Worm (Caenorhabditis elegans): ENCODE measurements around the gene svop-1.

Gene svop-1

DNA sequence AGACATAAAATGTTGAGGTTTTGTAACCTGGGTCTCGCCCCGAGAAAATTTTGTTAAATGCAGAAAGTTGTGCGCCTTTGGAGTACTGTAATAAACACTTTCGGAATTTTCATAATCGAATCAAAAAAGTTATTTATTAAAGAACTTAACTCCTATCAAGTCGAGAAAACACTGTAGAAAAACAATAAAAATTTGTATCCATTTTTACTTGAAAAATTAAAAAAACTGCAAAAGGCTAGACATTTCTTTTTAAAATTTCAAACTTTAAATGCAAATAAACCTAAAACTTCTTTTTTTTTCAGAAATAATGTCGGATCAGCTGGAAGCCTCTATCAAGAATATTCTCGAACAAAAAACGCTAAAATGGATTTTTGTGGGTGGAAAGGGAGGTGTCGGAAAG is 9.5 kb upstream of the svop-1 start, which contains the start of gene asna-1:
TSS of gene asna-1 (plus strand) at position 301 of the 400 bp plus-strand sequence.
- TF ChIP-seq cog-1 (tag; optimal IDR thresholded peaks at IDR 0.05) (no peak), T22C8.4 (GFP tag; IDR thresholded peaks at IDR 0.05) (no peak), ztf-23 (GFP tag; IDR thresholded peaks at IDR 0.05) (no peak), med-1 (GFP tag; optimal IDR thresholded peaks at IDR 0.05; ENCODE audit: insufficient read depth) (no peak), flt-1 (GFP tag; IDR thresholded peaks at IDR 0.05) (no peak), ref-1 (GFP tag; conservative IDR thresholded peaks at IDR 0.05) (no peak), ztf-29 (GFP tag; IDR thresholded peaks at IDR 0.05) (no peak)

DNA sequence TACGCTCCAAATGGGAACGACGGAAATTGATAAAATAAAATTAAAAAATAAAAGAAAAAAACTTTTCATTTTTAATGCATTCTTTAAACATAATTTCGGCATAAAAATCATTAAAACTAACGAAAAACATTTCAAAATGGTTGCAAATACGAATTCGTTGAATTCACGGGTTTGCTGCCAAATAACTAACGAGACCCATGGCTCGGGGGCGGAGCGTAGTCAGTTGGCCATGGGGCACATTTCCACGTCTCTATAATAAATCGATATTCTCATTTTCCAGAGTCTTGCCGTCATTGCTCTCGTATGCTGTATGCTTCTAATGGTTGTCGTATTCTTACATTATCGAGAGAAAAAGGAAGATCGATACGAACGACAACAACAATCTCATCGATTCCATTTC is 8.2 kb upstream of the svop-1 start, which contains the start of gene ZK637.4:
TSS of gene ZK637.4 (plus strand) at position 301 of the 400 bp plus-strand sequence.
- TF ChIP-seq ref-1 (GFP tag; conservative IDR thresholded peaks at IDR 0.05) (no peak), flt-1 (GFP tag; IDR thresholded peaks at IDR 0.05) (no peak), tab-1 (GFP tag; IDR thresholded peaks at IDR 0.05) (no peak), klf-2 (GFP tag; conservative IDR thresholded peaks at IDR 0.05) (no peak), cog-1 (tag; optimal IDR thresholded peaks at IDR 0.05) (no peak), med-1 (GFP tag; optimal IDR thresholded peaks at IDR 0.05; ENCODE audit: insufficient read depth) (no peak), T22C8.4 (GFP tag; IDR thresholded peaks at IDR 0.05) (no peak), ztf-29 (GFP tag; IDR thresholded peaks at IDR 0.05) (no peak)

ce11 chrIII:8889931-8890330 is 4.6 kb upstream of the svop-1 start, which contains the start of gene lnkn-1:
lnkn-1 (plus strand) TSS chrIII:8890231.
- TF ChIP-seq ref-1 (GFP tag; conservative IDR thresholded peaks at IDR 0.05) (no peak), T22C8.4 (GFP tag; IDR thresholded peaks at IDR 0.05) (no peak), ztf-23 (GFP tag; IDR thresholded peaks at IDR 0.05) (no peak)

- no peak for TF ChIP-seq med-1 (GFP tag; optimal IDR thresholded peaks at IDR 0.05; ENCODE audit: insufficient read depth)
- peak; percentile 37; the same call in 1 of the 2 replicates for TF ChIP-seq ztf-23 (GFP tag; IDR thresholded peaks at IDR 0.05)
- TF ChIP-seq cog-1 (tag; optimal IDR thresholded peaks at IDR 0.05) = peak; percentile 16
- no peak for TF ChIP-seq ztf-29 (GFP tag; IDR thresholded peaks at IDR 0.05)
Observed at ce11 chrIII:8888956-8889355, 3.7 kb upstream of the svop-1 start, which contains the start of gene ZK637.14. ZK637.14 (minus strand) TSS chrIII:8889156.

- TF ChIP-seq tab-1 (GFP tag; IDR thresholded peaks at IDR 0.05) = no peak
- TF ChIP-seq T22C8.4 (GFP tag; IDR thresholded peaks at IDR 0.05) = no peak
- peak; percentile 49 for TF ChIP-seq cog-1 (tag; optimal IDR thresholded peaks at IDR 0.05)
- peak; percentile 58 for TF ChIP-seq flt-1 (GFP tag; IDR thresholded peaks at IDR 0.05)
- peak; percentile 86 for TF ChIP-seq ztf-23 (GFP tag; IDR thresholded peaks at IDR 0.05)
- TF ChIP-seq klf-2 (GFP tag; conservative IDR thresholded peaks at IDR 0.05) = no peak
- peak; percentile 33 for TF ChIP-seq med-1 (GFP tag; optimal IDR thresholded peaks at IDR 0.05; ENCODE audit: insufficient read depth)
- no peak for TF ChIP-seq ref-1 (GFP tag; conservative IDR thresholded peaks at IDR 0.05)
- TF ChIP-seq ztf-29 (GFP tag; IDR thresholded peaks at IDR 0.05) = no peak
Observed at ce11 chrIII:8887184-8887801, 2.0 kb upstream of the svop-1 start, which contains the start of gene famh-136. famh-136 (plus strand) TSS chrIII:8887751.

ce11 chrIII:8886309-8886708 is 1.0 kb upstream of the svop-1 start:
- TF ChIP-seq ztf-23 (GFP tag; IDR thresholded peaks at IDR 0.05) (no peak), klf-2 (GFP tag; conservative IDR thresholded peaks at IDR 0.05) (no peak), med-1 (GFP tag; optimal IDR thresholded peaks at IDR 0.05; ENCODE audit: insufficient read depth) (no peak), ztf-29 (GFP tag; IDR thresholded peaks at IDR 0.05) (no peak), flt-1 (GFP tag; IDR thresholded peaks at IDR 0.05) (no peak), ref-1 (GFP tag; conservative IDR thresholded peaks at IDR 0.05) (no peak), cog-1 (tag; optimal IDR thresholded peaks at IDR 0.05) (no peak), tab-1 (GFP tag; IDR thresholded peaks at IDR 0.05) (no peak), T22C8.4 (GFP tag; IDR thresholded peaks at IDR 0.05) (no peak)

DNA sequence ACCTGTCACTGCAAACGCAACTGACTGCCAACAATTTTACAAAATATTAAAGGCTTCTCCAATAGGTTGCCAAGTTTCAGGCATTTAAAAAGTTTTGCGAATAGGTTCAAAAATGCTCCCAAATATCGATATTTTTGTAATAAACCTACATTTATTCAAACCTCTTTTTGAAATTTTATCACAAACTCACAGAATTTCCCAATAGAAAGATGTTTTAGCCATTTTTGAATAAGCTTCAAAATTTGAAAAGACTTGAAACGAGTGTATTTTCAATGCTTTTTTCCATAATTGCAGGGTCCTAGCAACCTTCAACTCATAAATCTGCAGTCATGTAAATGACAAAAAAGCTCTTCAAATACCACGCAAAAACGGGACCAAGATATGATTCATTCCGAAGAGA is 3.0 kb downstream of the svop-1 start:
- TF ChIP-seq T22C8.4 (GFP tag; IDR thresholded peaks at IDR 0.05) (no peak), klf-2 (GFP tag; conservative IDR thresholded peaks at IDR 0.05) (no peak), med-1 (GFP tag; optimal IDR thresholded peaks at IDR 0.05; ENCODE audit: insufficient read depth) (no peak), flt-1 (GFP tag; IDR thresholded peaks at IDR 0.05) (no peak), tab-1 (GFP tag; IDR thresholded peaks at IDR 0.05) (no peak), cog-1 (tag; optimal IDR thresholded peaks at IDR 0.05) (no peak), ztf-23 (GFP tag; IDR thresholded peaks at IDR 0.05) (no peak), ztf-29 (GFP tag; IDR thresholded peaks at IDR 0.05) (no peak), ref-1 (GFP tag; conservative IDR thresholded peaks at IDR 0.05) (no peak)

- TF ChIP-seq ztf-23 (GFP tag; IDR thresholded peaks at IDR 0.05) (no peak), klf-2 (GFP tag; conservative IDR thresholded peaks at IDR 0.05) (no peak), cog-1 (tag; optimal IDR thresholded peaks at IDR 0.05) (no peak), ztf-29 (GFP tag; IDR thresholded peaks at IDR 0.05) (no peak), ref-1 (GFP tag; conservative IDR thresholded peaks at IDR 0.05) (no peak), flt-1 (GFP tag; IDR thresholded peaks at IDR 0.05) (no peak), T22C8.4 (GFP tag; IDR thresholded peaks at IDR 0.05) (no peak), med-1 (GFP tag; optimal IDR thresholded peaks at IDR 0.05; ENCODE audit: insufficient read depth) (no peak), tab-1 (GFP tag; IDR thresholded peaks at IDR 0.05) (no peak)
Observed at ce11 chrIII:8878960-8879359, 6.3 kb downstream of the svop-1 start.

DNA sequence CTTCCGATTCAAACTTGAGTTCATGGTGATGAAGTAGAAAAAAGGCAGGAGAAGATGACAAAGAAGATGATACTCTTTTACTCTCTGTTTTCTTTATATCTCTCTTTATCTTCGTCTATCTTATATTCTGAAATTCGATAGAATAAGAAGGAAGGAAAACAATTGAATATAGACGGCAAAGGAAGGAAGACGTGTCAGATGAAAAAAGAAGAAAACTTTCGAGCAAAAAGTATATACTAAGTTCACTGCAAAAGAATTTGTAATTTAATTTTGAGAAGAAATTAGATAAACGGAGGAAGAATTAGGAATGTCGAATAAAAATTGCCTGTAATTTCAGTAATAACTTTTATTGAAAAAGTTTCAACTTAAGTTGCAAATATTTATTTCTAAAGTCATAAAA is 8.3 kb downstream of the svop-1 start, which contains the start of gene K01F9.2:
TSS of gene K01F9.2 (minus strand) at position 127 of the 400 bp plus-strand sequence.
- no peak for TF ChIP-seq tab-1 (GFP tag; IDR thresholded peaks at IDR 0.05)
- no peak for TF ChIP-seq ref-1 (GFP tag; conservative IDR thresholded peaks at IDR 0.05)
- TF ChIP-seq ztf-23 (GFP tag; IDR thresholded peaks at IDR 0.05) = no peak
- no peak for TF ChIP-seq cog-1 (tag; optimal IDR thresholded peaks at IDR 0.05)
- no peak for TF ChIP-seq klf-2 (GFP tag; conservative IDR thresholded peaks at IDR 0.05)
- no peak for TF ChIP-seq ztf-29 (GFP tag; IDR thresholded peaks at IDR 0.05)
- TF ChIP-seq med-1 (GFP tag; optimal IDR thresholded peaks at IDR 0.05; ENCODE audit: insufficient read depth) = no peak
- TF ChIP-seq T22C8.4 (GFP tag; IDR thresholded peaks at IDR 0.05) = no peak
- TF ChIP-seq flt-1 (GFP tag; IDR thresholded peaks at IDR 0.05) = no peak
